Fruit fly (Drosophila melanogaster): ENCODE measurements around the gene ArgRS.

DNA sequence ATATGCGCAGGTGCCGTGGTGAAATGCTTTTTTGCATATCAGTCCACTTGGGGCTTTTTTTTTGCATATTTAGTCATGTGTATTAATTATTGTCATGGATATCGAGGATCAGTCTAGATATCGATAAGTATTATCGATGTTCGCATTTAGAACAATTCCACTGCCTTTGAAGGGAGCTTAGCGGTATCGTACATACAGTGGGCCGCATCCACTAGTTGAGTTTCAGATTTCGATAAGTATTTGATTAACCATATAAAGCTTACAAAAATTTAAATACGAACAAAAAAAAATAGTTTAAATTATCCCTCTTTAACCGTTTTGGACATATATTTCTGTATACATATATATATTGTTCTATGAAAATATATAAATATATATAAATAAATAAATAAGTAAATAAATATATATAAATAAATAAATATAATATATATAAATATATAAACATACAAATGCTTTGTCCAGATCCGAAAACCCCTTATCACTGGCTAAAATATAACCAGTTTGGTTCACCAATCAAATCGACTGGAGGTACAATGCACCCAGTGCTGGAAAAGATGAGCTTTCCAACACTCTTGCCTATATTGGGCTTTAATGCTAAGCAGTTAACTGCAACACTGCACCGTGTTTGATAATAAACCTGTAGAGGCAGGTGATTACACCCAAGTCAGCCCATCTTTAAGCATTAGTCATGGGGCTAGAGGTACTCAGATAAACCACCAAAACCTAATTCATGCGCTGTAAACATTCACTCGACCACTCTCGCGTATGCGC is 40.9 kb downstream of the ArgRS start:
- TF ChIP-seq rn (GFP tag; IDR thresholded peaks at IDR 0.05) (no peak), Ets98B (GFP tag; IDR thresholded peaks at IDR 0.05) (no peak), CG9948 (tag; optimal IDR thresholded peaks at IDR 0.05) (peak; percentile 21), Pif1B (GFP tag; optimal IDR thresholded peaks at IDR 0.05) (no peak), CG32121 (GFP tag; IDR thresholded peaks at IDR 0.05) (no peak), EcR (GFP tag; optimal IDR thresholded peaks at IDR 0.05) (no peak), D1 (tag; optimal IDR thresholded peaks at IDR 0.05) (no peak)

Data from whole organism, pupa.